Worm (Caenorhabditis elegans) whole organism, early embryonic: ENCODE measurements around the gene pqn-35.

Experiments used
- ama-1 ChIP-seq: fragments of 150-350 bp; optimal IDR thresholded peaks from 2 replicates; lab custom pipeline; 2014
- ceh-13 ChIP-seq: fragments of 200-800 bp; sonication (Bioruptor generic); optimal IDR thresholded peaks from 2 replicates; lab custom pipeline; 2018; ENCODE audit warnings: mild to moderate bottlenecking, missing genetic modification characterization, missing compliant biosample characterization
- ceh-36 ChIP-seq: sonication (generic microtip); optimal IDR thresholded peaks from 2 replicates; lab custom pipeline; 2016; ENCODE audit warnings: missing genetic modification characterization, inconsistent platforms, missing compliant biosample characterization
- ets-7 ChIP-seq: sonication (generic microtip); optimal IDR thresholded peaks from 2 replicates; lab custom pipeline; 2016; ENCODE audit warnings: missing genotype, missing genetic modification characterization, missing compliant biosample characterization
- flt-1 ChIP-seq: fragments of 200-800 bp; sonication (Bioruptor generic); IDR thresholded peaks from 2 replicates; pipeline ENCODE4 v1.3.6; 2022; ENCODE audit warnings: missing genetic modification characterization, missing compliant biosample characterization
- hmg-4 ChIP-seq: fragments of 200-800 bp; sonication (Bioruptor generic); optimal IDR thresholded peaks from 2 replicates; lab custom pipeline; 2018; ENCODE audit warnings: mild to moderate bottlenecking, missing genetic modification characterization, missing compliant biosample characterization

DNA sequence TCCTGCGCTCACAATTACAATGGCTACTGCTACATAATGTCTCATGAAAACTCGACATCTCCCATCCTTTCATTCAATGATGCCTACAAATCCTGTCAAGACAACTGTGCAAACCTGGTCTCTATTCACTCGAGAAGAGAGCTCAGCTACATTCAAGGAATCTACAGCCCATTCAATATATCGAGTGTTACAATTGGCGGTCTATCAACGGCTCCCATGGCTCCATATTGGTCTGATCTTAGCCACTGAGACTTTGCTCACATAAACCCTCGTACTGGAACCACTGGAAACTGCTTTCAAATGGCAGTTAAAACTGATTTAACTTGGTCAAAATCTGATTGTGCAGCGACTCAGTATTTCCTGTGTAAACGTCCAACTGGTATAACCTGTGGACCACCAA, 62.7 kb downstream of the pqn-35 start, which contains the start of gene T05A7.3:
- no peak for TF ChIP-seq ama-1 (lab: Kevin White, UChicago)
- TF ChIP-seq ets-7, result no peak
- TF ChIP-seq flt-1 (GFP tag; lab: Robert Waterston, UW), result no peak
- TF ChIP-seq ceh-36 (tag; lab: Kevin White, UChicago), result no peak
- no peak for TF ChIP-seq hmg-4
- TF ChIP-seq ceh-13 (GFP tag; lab: Kevin White, UChicago), result no peak
